Fruit fly (Drosophila melanogaster) whole organism, adult: ENCODE results near the gene CG31780.

Experiments used
- CG12768 ChIP-seq: fragments of 200-800 bp; sonication (Bioruptor generic); optimal IDR thresholded peaks from 2 replicates; lab custom pipeline; 2017; ENCODE audit warnings: missing biosample characterization, missing genetic modification characterization, mild to moderate bottlenecking, moderate library complexity, missing genetic modification reagents
- CG1620 ChIP-seq: fragments of 200-800 bp; sonication (Bioruptor generic); optimal IDR thresholded peaks from 2 replicates; lab custom pipeline; 2016; ENCODE audit warnings: missing biosample characterization, missing genetic modification characterization
- CG33017 ChIP-seq: fragments of 200-800 bp; sonication (Bioruptor generic); optimal IDR thresholded peaks from 2 replicates; lab custom pipeline; 2018; ENCODE audit warnings: missing biosample characterization, mild to moderate bottlenecking, missing genetic modification characterization, moderate library complexity
- Clk ChIP-seq: fragments of 200-800 bp; sonication (Bioruptor generic); optimal IDR thresholded peaks from 2 replicates; lab custom pipeline; 2017; ENCODE audit warnings: missing biosample characterization, missing genetic modification characterization
- Crg-1 ChIP-seq: fragments of 200-800 bp; sonication (Bioruptor generic); optimal IDR thresholded peaks from 2 replicates; lab custom pipeline; 2016; ENCODE audit warnings: missing biosample characterization, missing genetic modification characterization
- bab1 ChIP-seq: fragments of 200-800 bp; sonication (Bioruptor generic); optimal IDR thresholded peaks from 3 replicates; lab custom pipeline; 2019; ENCODE audit warnings: missing biosample characterization, mild to moderate bottlenecking, missing genetic modification characterization, moderate library complexity

DNA sequence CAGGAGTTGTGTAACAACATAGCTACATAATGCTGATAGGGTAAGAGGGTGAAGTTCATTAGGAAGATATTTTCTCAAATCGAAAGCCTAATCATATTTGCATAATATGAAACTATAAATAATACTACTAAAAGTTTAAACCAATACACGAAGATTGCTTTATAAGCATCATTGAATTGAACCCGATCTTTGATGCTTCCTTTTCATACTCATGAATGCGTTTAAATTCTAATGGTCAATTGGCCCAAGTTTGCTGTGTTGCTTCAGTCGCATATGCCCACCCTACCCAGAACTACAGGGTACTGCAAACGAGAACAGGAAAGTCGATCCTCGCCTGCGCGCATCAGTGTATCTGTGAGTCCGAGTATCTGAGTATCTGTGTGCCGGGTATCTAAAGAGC, 47.7 kb downstream of the CG31780 start:
- TF ChIP-seq CG33017 (tag; lab: Kevin White, UChicago) (no peak), bab1 (GFP tag; lab: Kevin White, UChicago) (no peak), Crg-1 (GFP tag; lab: Kevin White, UChicago) (no peak), CG12768 (GFP tag; lab: Kevin White, UChicago) (no peak), Clk (GFP tag; lab: Kevin White, UChicago) (no peak), CG1620 (no peak)
